Worm (Caenorhabditis elegans) whole organism, L1 larva: ENCODE measurements around the gene fipr-4.

Experiments
- C16A3.4 ChIP-seq: fragments of 150-350 bp; optimal IDR thresholded peaks from 2 replicates; lab custom pipeline; 2014; ENCODE audit warnings: missing biosample characterization, missing genetic modification characterization
- F16B12.6 ChIP-seq: fragments of 150-350 bp; optimal IDR thresholded peaks from 2 replicates; lab custom pipeline; 2014; ENCODE audit warnings: missing biosample characterization, missing genetic modification characterization
- aha-1 ChIP-seq: fragments of 150-350 bp; optimal IDR thresholded peaks from 2 replicates; lab custom pipeline; 2014; ENCODE audit warnings: missing biosample characterization, missing genetic modification characterization
- alr-1 ChIP-seq: fragments of 200-800 bp; sonication (Bioruptor generic); optimal IDR thresholded peaks from 2 replicates; lab custom pipeline; 2018; ENCODE audit warnings: borderline replicate concordance, mild to moderate bottlenecking, missing genetic modification characterization, missing compliant biosample characterization
- aly-2 ChIP-seq: fragments of 150-350 bp; optimal IDR thresholded peaks from 2 replicates; lab custom pipeline; 2014; ENCODE audit warnings: missing biosample characterization, missing genetic modification characterization
- ama-1 ChIP-seq: fragments of 150-350 bp; optimal IDR thresholded peaks from 2 replicates; lab custom pipeline; 2014
- blmp-1 ChIP-seq: fragments of 150-350 bp; optimal IDR thresholded peaks from 2 replicates; lab custom pipeline; 2014; ENCODE audit warnings: missing biosample characterization, missing genetic modification characterization
- ceh-8 ChIP-seq: fragments of 200-800 bp; sonication (Bioruptor generic); optimal IDR thresholded peaks from 2 replicates; lab custom pipeline; 2018; ENCODE audit warnings: mild to moderate bottlenecking, missing genetic modification characterization, moderate library complexity, missing compliant biosample characterization
- ceh-82 ChIP-seq, 3 experiments: fragments of 150-350 bp in 1 of 3; sonication (generic microtip) in 2 of 3; optimal IDR thresholded peaks; 2 replicates each; lab custom pipeline; 2014 to 2017; ENCODE audit warnings: missing biosample characterization in 3 of 3, missing genetic modification characterization in 3 of 3
- ceh-88 ChIP-seq: fragments of 200-800 bp; sonication (Bioruptor generic); IDR thresholded peaks from 2 replicates; pipeline ENCODE4 v1.3.6; 2022; ENCODE audit warnings: missing genetic modification characterization, missing compliant biosample characterization
- ces-1 ChIP-seq: fragments of 150-350 bp; optimal IDR thresholded peaks from 2 replicates; lab custom pipeline; 2014; ENCODE audit warnings: missing biosample characterization, missing genetic modification reagents, missing genetic modification characterization
- efl-1 ChIP-seq, 4 experiments: fragments of 150-350 bp; optimal IDR thresholded peaks in 3 of 4; peaks in 1 of 4; 1 replicate in 1 of 4; 2 replicates in 3 of 4; lab custom pipeline; 2014; ENCODE audit warnings: missing biosample characterization in 2 of 4, missing genetic modification characterization in 2 of 4, missing genetic modification reagents in 2 of 4
- efl-3 ChIP-seq: fragments of 200-800 bp; sonication (Bioruptor generic); optimal IDR thresholded peaks from 2 replicates; lab custom pipeline; 2018; ENCODE audit warnings: mild to moderate bottlenecking, missing genetic modification characterization, missing compliant biosample characterization
- egl-13 ChIP-seq: sonication (generic microtip); optimal IDR thresholded peaks from 2 replicates; lab custom pipeline; 2016; ENCODE audit warnings: missing genotype, missing genetic modification reagents, missing genetic modification characterization, missing compliant biosample characterization
- egl-27 ChIP-seq, 2 experiments: fragments of 150-350 bp in 1 of 2; sonication (generic microtip); optimal IDR thresholded peaks; 3 replicates each; lab custom pipeline; 2017 to 2018; ENCODE audit warnings: missing biosample characterization in 2 of 2, missing genetic modification characterization in 2 of 2, missing genetic modification reagents in 2 of 2
- elt-2 ChIP-seq: sonication (generic microtip); optimal IDR thresholded peaks from 2 replicates; lab custom pipeline; 2016; ENCODE audit warnings: missing genetic modification characterization, mild to moderate bottlenecking, inconsistent platforms, missing compliant biosample characterization, missing genetic modification reagents
- ets-5 ChIP-seq: fragments of 200-800 bp; sonication (Bioruptor generic); IDR thresholded peaks from 2 replicates; pipeline ENCODE4 v1.3.6; 2022; ENCODE audit warnings: missing genetic modification characterization, missing compliant biosample characterization
- fkh-4 ChIP-seq: sonication (generic microtip); optimal IDR thresholded peaks from 2 replicates; lab custom pipeline; 2016; ENCODE audit warnings: missing compliant biosample characterization, missing genetic modification characterization, borderline replicate concordance
- fos-1 ChIP-seq: fragments of 150-350 bp; optimal IDR thresholded peaks from 2 replicates; lab custom pipeline; 2014; ENCODE audit warnings: missing biosample characterization, missing genetic modification characterization
- hlh-4 ChIP-seq: sonication (generic microtip); optimal IDR thresholded peaks from 2 replicates; lab custom pipeline; 2016; ENCODE audit warnings: mild to moderate bottlenecking, missing genetic modification characterization, missing compliant biosample characterization
- hpl-2 ChIP-seq: fragments of 150-350 bp; optimal IDR thresholded peaks from 2 replicates; lab custom pipeline; 2014; ENCODE audit warnings: missing biosample characterization, missing genetic modification reagents, missing genetic modification characterization
- irx-1 ChIP-seq: sonication (generic microtip); optimal IDR thresholded peaks from 2 replicates; lab custom pipeline; 2016; ENCODE audit warnings: missing genetic modification characterization, missing compliant biosample characterization
- isw-1 ChIP-seq: fragments of 200-800 bp; sonication (Bioruptor generic); IDR thresholded peaks from 2 replicates; pipeline ENCODE4 v1.3.6; 2022; ENCODE audit warnings: missing genetic modification characterization, missing compliant biosample characterization
- jun-1 ChIP-seq: fragments of 150-350 bp; optimal IDR thresholded peaks from 2 replicates; lab custom pipeline; 2014; ENCODE audit warnings: missing biosample characterization, missing genetic modification reagents, missing genetic modification characterization
- lin-13 ChIP-seq: fragments of 150-350 bp; optimal IDR thresholded peaks from 2 replicates; lab custom pipeline; 2014; ENCODE audit warnings: missing biosample characterization, missing genetic modification reagents, missing genetic modification characterization
- lin-14 ChIP-seq: fragments of 200-800 bp; sonication (Bioruptor generic); optimal IDR thresholded peaks from 2 replicates; lab custom pipeline; 2018; ENCODE audit warnings: mild to moderate bottlenecking, missing genetic modification characterization, moderate library complexity, missing compliant biosample characterization
- lin-35 ChIP-seq, 2 experiments: fragments of 150-350 bp; optimal IDR thresholded peaks; 2 replicates each; lab custom pipeline; 2014; ENCODE audit warnings: missing biosample characterization in 2 of 2, missing genetic modification characterization in 2 of 2, missing genetic modification reagents in 2 of 2
- lin-39 ChIP-seq: fragments of 150-350 bp; optimal IDR thresholded peaks from 2 replicates; lab custom pipeline; 2014; ENCODE audit warnings: missing biosample characterization, missing genetic modification reagents, missing genetic modification characterization
- lir-3 ChIP-seq: sonication (generic microtip); optimal IDR thresholded peaks from 2 replicates; lab custom pipeline; 2016; ENCODE audit warnings: mild to moderate bottlenecking, missing genetic modification characterization, moderate library complexity, missing compliant biosample characterization; ENCODE audit not compliant: poor library complexity
- lsy-2 ChIP-seq, 2 experiments: fragments of 150-350 bp; optimal IDR thresholded peaks; 2 replicates each; lab custom pipeline; 2014; ENCODE audit warnings: missing biosample characterization in 2 of 2, missing genetic modification characterization in 2 of 2
- mdl-1 ChIP-seq, 2 experiments: fragments of 150-350 bp; optimal IDR thresholded peaks; 2 replicates each; lab custom pipeline; 2014 to 2017; ENCODE audit warnings: missing biosample characterization in 2 of 2, missing genetic modification characterization in 2 of 2, inconsistent platforms in 1 of 2
- mef-2 ChIP-seq: fragments of 150-350 bp; optimal IDR thresholded peaks from 2 replicates; lab custom pipeline; 2014; ENCODE audit warnings: missing biosample characterization, missing genetic modification characterization
- nhr-12 ChIP-seq: sonication (generic microtip); optimal IDR thresholded peaks from 2 replicates; lab custom pipeline; 2017; ENCODE audit warnings: missing biosample characterization, missing genetic modification characterization
- nhr-20 ChIP-seq: sonication (generic microtip); optimal IDR thresholded peaks from 2 replicates; lab custom pipeline; 2016; ENCODE audit warnings: mild to moderate bottlenecking, missing genetic modification characterization, missing compliant biosample characterization
- nhr-28 ChIP-seq: fragments of 150-350 bp; optimal IDR thresholded peaks from 2 replicates; lab custom pipeline; 2014; ENCODE audit warnings: missing biosample characterization, missing genetic modification characterization
- nhr-84 ChIP-seq: sonication (generic microtip); optimal IDR thresholded peaks from 2 replicates; lab custom pipeline; 2017; ENCODE audit warnings: missing biosample characterization, missing genetic modification characterization
- nhr-85 ChIP-seq: sonication (generic microtip); peaks from one replicate; lab custom pipeline; 2016; ENCODE audit warnings: missing genetic modification characterization, inconsistent platforms, missing compliant biosample characterization
- pag-3 ChIP-seq: sonication (generic microtip); optimal IDR thresholded peaks from 2 replicates; lab custom pipeline; 2017; ENCODE audit warnings: missing genetic modification characterization, mild to moderate bottlenecking, missing compliant biosample characterization, antibody characterized with exemption, borderline replicate concordance; ENCODE audit not compliant: insufficient read depth
- pqm-1 ChIP-seq: sonication (generic microtip); optimal IDR thresholded peaks from 3 replicates; lab custom pipeline; 2017; ENCODE audit warnings: missing biosample characterization, missing genetic modification characterization
- skn-1 ChIP-seq: fragments of 150-350 bp; optimal IDR thresholded peaks from 2 replicates; lab custom pipeline; 2014; ENCODE audit warnings: missing biosample characterization, missing genetic modification characterization
- sox-4 ChIP-seq: sonication (generic microtip); optimal IDR thresholded peaks from 2 replicates; lab custom pipeline; 2016; ENCODE audit warnings: missing genetic modification characterization, missing compliant biosample characterization
- sup-37 ChIP-seq: fragments of 200-800 bp; sonication (Bioruptor generic); optimal IDR thresholded peaks from 2 replicates; lab custom pipeline; 2018; ENCODE audit warnings: mild to moderate bottlenecking, missing genetic modification characterization, missing compliant biosample characterization
- swsn-7 ChIP-seq: sonication (generic microtip); optimal IDR thresholded peaks from 2 replicates; lab custom pipeline; 2016; ENCODE audit warnings: missing genetic modification characterization, missing compliant biosample characterization
- tlp-1 ChIP-seq: fragments of 150-350 bp; optimal IDR thresholded peaks from 2 replicates; lab custom pipeline; 2014; ENCODE audit warnings: missing biosample characterization, missing genetic modification characterization
- unc-130 ChIP-seq: fragments of 150-350 bp; optimal IDR thresholded peaks from 2 replicates; lab custom pipeline; 2017; ENCODE audit warnings: missing biosample characterization, missing genetic modification characterization, inconsistent platforms
- unc-86 ChIP-seq: sonication (generic microtip); optimal IDR thresholded peaks from 2 replicates; lab custom pipeline; 2016; ENCODE audit warnings: missing genetic modification characterization, missing compliant biosample characterization
- vab-15 ChIP-seq: sonication (generic microtip); optimal IDR thresholded peaks from 2 replicates; lab custom pipeline; 2017; ENCODE audit warnings: missing genotype, mild to moderate bottlenecking, missing genetic modification characterization, missing compliant biosample characterization
- zag-1 ChIP-seq: fragments of 150-350 bp; optimal IDR thresholded peaks from 2 replicates; lab custom pipeline; 2014; ENCODE audit warnings: missing biosample characterization, missing genetic modification characterization
- ztf-11 ChIP-seq, 2 experiments: sonication (generic microtip); optimal IDR thresholded peaks; 2 replicates each; lab custom pipeline; 2016 to 2017; ENCODE audit warnings: missing genetic modification characterization in 2 of 2, missing biosample characterization in 1 of 2, missing compliant biosample characterization in 1 of 2
- ztf-4 ChIP-seq: fragments of 150-350 bp; optimal IDR thresholded peaks from 2 replicates; lab custom pipeline; 2014; ENCODE audit warnings: missing biosample characterization, missing genetic modification characterization

Gene fipr-4

ce11 chrV:10256050-10256449 lies 27.8 kb upstream of the fipr-4 start, which contains the start of gene nhr-232:
TSS of gene nhr-232 (plus strand) at chrV:10256170.
- TF ChIP-seq lin-14 (GFP tag; lab: Kevin White, UChicago) (peak; percentile 17), efl-1 (optimal IDR thresholded peaks at IDR 0.05; lab: Kevin White, UChicago) (no peak), efl-1 (GFP tag; optimal IDR thresholded peaks at IDR 0.05 in 1 of 2; lab: Kevin White, UChicago) (peak in 1 of 2 experiments; percentile 39), skn-1 (no peak), elt-2 (peak; percentile 70), unc-130 (tag; lab: Kevin White, UChicago) (no peak), jun-1 (tag; lab: Kevin White, UChicago) (no peak), lin-35 (GFP tag; optimal IDR thresholded peaks at IDR 0.05; lab: Kevin White, UChicago) (peak in 1 of 2 experiments; percentile 32)

- no peak for TF ChIP-seq isw-1 (GFP tag; lab: Robert Waterston, UW)
- no peak for TF ChIP-seq ztf-4
- TF ChIP-seq ceh-88 = no peak
- TF ChIP-seq blmp-1 (tag; lab: Kevin White, UChicago) = peak; percentile 89
- TF ChIP-seq ceh-82 (tag; optimal IDR thresholded peaks at IDR 0.05; lab: Kevin White, UChicago) = peak in 1 of 3 experiments; percentile 3
- peak; percentile 67 for TF ChIP-seq skn-1
- no peak for TF ChIP-seq ama-1 (lab: Kevin White, UChicago)
- no peak for TF ChIP-seq hlh-4 (tag; lab: Kevin White, UChicago)
- no peak for TF ChIP-seq nhr-85 (tag; lab: Kevin White, UChicago)
- TF ChIP-seq ces-1 (GFP tag; lab: Kevin White, UChicago) = no peak
- no peak for TF ChIP-seq unc-86 (tag; lab: Kevin White, UChicago)
- TF ChIP-seq mdl-1 (tag; optimal IDR thresholded peaks at IDR 0.05; lab: Kevin White, UChicago) = no peak
- peak; percentile 35 for TF ChIP-seq lin-14 (GFP tag; lab: Kevin White, UChicago)
- no peak for TF ChIP-seq tlp-1 (tag; lab: Kevin White, UChicago)
- TF ChIP-seq F16B12.6 (tag; lab: Kevin White, UChicago) = no peak
- peak in 1 of 2 experiments; percentile 26 for TF ChIP-seq efl-1 (optimal IDR thresholded peaks at IDR 0.05; lab: Kevin White, UChicago)
- peak in 1 of 2 experiments; percentile 4 for TF ChIP-seq efl-1 (GFP tag; optimal IDR thresholded peaks at IDR 0.05 in 1 of 2; lab: Kevin White, UChicago)
- no peak for TF ChIP-seq sox-4 (tag; lab: Kevin White, UChicago)
- no peak for TF ChIP-seq fos-1
- TF ChIP-seq irx-1 (tag; lab: Kevin White, UChicago) = no peak
- no peak for TF ChIP-seq C16A3.4
- TF ChIP-seq lir-3 = no peak
- TF ChIP-seq nhr-84 = no peak
- no peak for TF ChIP-seq alr-1 (tag; lab: Kevin White, UChicago)
- no peak for TF ChIP-seq ceh-8 (GFP tag; lab: Kevin White, UChicago)
- no peak for TF ChIP-seq fkh-4 (tag; lab: Kevin White, UChicago)
- TF ChIP-seq lsy-2 (tag; optimal IDR thresholded peaks at IDR 0.05; lab: Kevin White, UChicago) = peak in 1 of 2 experiments; percentile 52
- TF ChIP-seq nhr-12 = no peak
- TF ChIP-seq elt-2 = peak; percentile 5
- no peak for TF ChIP-seq ztf-11 (tag; optimal IDR thresholded peaks at IDR 0.05; lab: Kevin White, UChicago)
- TF ChIP-seq zag-1 (tag; lab: Kevin White, UChicago) = no peak
- no peak for TF ChIP-seq aha-1
- TF ChIP-seq lin-13 (GFP tag; lab: Kevin White, UChicago) = no peak
- TF ChIP-seq lin-35 (GFP tag; optimal IDR thresholded peaks at IDR 0.05; lab: Kevin White, UChicago) = peak in 1 of 2 experiments; percentile 28
- no peak for TF ChIP-seq pag-3 (tag; lab: Kevin White, UChicago)
- no peak for TF ChIP-seq swsn-7 (tag; lab: Kevin White, UChicago)
- no peak for TF ChIP-seq efl-3
- no peak for TF ChIP-seq egl-13 (tag; lab: Kevin White, UChicago)
- no peak for TF ChIP-seq sup-37
- TF ChIP-seq aly-2 (tag; lab: Kevin White, UChicago) = no peak
- TF ChIP-seq nhr-20 (tag; lab: Kevin White, UChicago) = peak; percentile 10
- TF ChIP-seq egl-27 (tag; optimal IDR thresholded peaks at IDR 0.05; lab: Kevin White, UChicago) = no peak
- no peak for TF ChIP-seq lin-39 (tag; lab: Kevin White, UChicago)
- TF ChIP-seq ets-5 (GFP tag; lab: Robert Waterston, UW) = no peak
- TF ChIP-seq nhr-28 = no peak
- no peak for TF ChIP-seq hpl-2 (GFP tag; lab: Kevin White, UChicago)
- TF ChIP-seq mef-2 = no peak
- TF ChIP-seq vab-15 = no peak
- no peak for TF ChIP-seq pqm-1 (tag; lab: Kevin White, UChicago)
Measured at ce11 chrV:10255005-10255472, 26.8 kb upstream of the fipr-4 start, which contains the start of gene rop-1. TSS of gene rop-1 (minus strand) at chrV:10255055.
